Fruit fly (Drosophila melanogaster) whole organism: Measurements from ENCODE around the gene pon.

Experiments
- CG8478 ChIP-seq: fragments of >200 bp; optimal IDR thresholded peaks from 2 replicates; lab custom pipeline; 2018; ENCODE audit warnings: inconsistent platforms
- Dll ChIP-seq: fragments of >200 bp; optimal IDR thresholded peaks from 2 replicates; lab custom pipeline; 2017
- EcR ChIP-seq, 2 experiments: fragments of >200 bp; optimal IDR thresholded peaks; 2 replicates each; lab custom pipeline; 2017; ENCODE audit warnings: missing biosample characterization in 2 of 2, missing genetic modification characterization in 2 of 2, missing genetic modification reagents in 2 of 2
- pan ChIP-seq: fragments of >200 bp; optimal IDR thresholded peaks from 2 replicates; lab custom pipeline; 2017
- psq ChIP-seq: fragments of >200 bp; optimal IDR thresholded peaks from 2 replicates; lab custom pipeline; 2017
- usp ChIP-seq: fragments of >200 bp; optimal IDR thresholded peaks from 2 replicates; lab custom pipeline; 2017; ENCODE audit warnings: missing biosample characterization, missing genetic modification characterization, mixed read lengths

The pon gene

DNA sequence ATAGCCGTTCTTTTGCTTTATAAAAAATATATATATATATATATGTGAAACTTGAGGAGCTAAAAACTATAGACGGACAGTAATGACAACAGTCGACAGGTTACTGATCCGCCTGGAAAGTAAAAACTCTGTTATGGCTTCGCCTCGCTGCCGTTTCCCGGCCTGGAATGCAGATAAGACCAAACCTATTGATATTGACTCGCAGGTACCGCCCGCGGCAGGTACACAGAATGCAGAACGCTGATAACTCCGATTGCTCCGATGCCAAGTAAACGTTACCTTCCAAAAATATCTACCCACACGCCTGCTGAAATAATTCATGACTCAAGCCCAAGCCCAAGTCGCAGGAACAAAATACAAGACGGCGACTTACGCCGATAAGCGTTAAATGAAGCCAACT, 41.3 kb downstream of the pon start:
- TF ChIP-seq CG8478 (lab: Kevin White, UChicago) (no peak), psq (lab: Kevin White, UChicago) (no peak), Dll (lab: Kevin White, UChicago) (no peak), EcR (GFP tag; optimal IDR thresholded peaks at IDR 0.05; lab: Kevin White, UChicago) (no peak), usp (GFP tag; lab: Kevin White, UChicago) (no peak)

DNA sequence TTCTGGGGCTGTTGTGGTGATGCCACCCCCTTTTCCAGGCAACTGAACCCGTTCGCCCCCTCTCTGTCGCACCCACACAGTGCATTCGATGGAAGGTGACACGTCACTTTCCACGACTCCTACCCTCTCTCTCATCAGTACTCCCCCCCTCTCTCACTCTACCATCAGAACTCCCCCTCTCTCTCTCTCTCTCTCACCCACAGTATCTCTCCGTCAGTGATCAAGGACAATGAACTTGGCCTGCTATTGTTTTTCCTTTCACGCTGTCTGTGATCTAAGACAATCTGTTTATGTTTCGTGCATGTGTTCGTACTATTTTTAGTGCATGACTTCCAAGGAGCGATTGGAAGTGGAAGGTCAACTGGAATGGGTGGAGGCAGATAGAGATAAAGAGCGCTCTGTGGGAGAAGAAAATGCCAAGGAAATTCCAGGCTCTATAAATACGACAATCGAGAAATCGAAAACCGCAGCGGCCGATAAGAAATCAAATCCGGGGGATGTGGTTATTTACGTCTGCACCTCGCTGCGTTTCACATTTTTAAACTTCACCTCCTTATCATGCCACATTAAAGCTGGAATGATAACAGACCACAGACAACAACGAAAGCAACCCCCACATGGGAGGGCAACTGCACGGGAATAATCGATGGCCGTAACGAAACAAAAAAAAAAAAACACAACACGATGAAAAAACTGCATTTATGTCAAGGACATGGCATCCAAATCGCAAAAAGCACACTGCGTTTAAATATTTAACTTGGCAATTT, 42.2 kb downstream of the pon start:
- no peak for TF ChIP-seq CG8478 (lab: Kevin White, UChicago)
- peak in 1 of 2 experiments; percentile 75 for TF ChIP-seq EcR (GFP tag; optimal IDR thresholded peaks at IDR 0.05; lab: Kevin White, UChicago)

DNA sequence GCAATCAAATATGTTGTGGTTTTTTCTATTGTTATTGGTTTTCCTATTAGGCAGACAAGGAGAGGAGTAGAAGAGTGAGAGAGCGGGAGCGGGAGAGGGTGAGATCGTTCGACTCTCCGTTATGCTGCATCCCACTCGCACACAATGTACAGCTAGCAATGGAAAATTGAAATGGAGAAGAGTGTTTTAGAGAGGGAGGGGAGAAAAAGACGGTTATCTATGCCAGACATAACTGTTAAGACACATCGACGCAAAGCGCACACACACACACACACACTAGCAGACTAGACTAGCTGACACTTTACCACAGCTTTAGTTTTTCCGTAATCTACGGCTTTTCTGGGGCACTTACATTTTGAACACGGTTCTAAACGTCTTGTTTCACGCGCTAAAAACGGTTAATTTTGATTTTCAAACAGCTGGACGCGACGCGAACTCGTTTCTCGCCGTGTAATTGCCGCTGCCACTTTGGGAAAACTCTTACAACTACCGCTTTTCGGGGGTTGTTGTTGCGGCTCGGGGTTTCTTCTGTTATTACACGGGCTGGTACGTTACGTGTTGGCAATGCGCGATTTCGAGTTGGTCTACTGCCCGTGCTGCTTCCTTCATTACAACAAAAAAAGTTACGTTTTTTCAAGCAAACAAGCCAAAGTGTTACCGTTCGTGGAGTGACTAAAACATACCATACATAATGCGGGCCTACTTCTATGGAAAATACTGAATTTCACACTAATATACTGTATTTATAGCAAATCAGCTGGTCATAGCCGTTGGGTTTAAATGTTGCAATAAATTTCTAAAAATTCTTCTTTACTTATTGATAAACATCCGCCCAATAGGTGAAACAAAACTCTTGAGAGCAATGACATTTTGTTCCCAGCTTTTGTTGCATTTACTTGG, 43.0 kb downstream of the pon start, which contains the start of gene fzr:
Gene fzr (minus strand): TSS at position 625 of the 900 bp plus-strand sequence.
- TF ChIP-seq CG8478 (lab: Kevin White, UChicago) (no peak), pan (no peak), usp (GFP tag; lab: Kevin White, UChicago) (no peak), Dll (lab: Kevin White, UChicago) (no peak), EcR (GFP tag; optimal IDR thresholded peaks at IDR 0.05; lab: Kevin White, UChicago) (no peak), psq (lab: Kevin White, UChicago) (no peak)

DNA sequence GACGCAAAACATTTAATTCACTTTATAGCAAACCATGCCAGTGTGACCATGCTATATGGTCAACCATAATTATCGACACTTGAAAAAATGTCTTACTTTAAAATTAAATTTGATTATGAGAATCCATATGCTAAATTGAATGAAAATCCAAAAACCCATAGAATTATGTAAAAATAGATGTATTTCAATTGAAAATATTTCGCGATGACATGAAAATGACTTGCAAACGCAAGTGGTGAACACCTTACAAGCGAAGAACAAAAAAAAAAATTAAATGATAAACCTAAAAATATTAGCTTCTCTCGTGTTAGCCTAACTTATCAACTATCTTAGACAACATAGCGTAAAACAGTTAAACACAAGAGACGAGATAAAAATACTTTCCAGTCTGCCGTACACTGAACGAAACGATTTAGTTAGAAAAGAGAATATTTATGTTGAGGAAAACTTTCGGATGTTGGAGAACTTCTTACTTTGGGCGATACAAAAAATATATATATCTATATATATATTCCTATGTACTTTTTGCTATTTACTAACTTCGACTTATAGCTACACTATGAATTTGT, 43.8 kb downstream of the pon start:
- TF ChIP-seq usp (GFP tag; lab: Kevin White, UChicago) (no peak), psq (lab: Kevin White, UChicago) (no peak), CG8478 (lab: Kevin White, UChicago) (no peak), pan (no peak), EcR (GFP tag; optimal IDR thresholded peaks at IDR 0.05; lab: Kevin White, UChicago) (no peak), Dll (lab: Kevin White, UChicago) (no peak)

DNA sequence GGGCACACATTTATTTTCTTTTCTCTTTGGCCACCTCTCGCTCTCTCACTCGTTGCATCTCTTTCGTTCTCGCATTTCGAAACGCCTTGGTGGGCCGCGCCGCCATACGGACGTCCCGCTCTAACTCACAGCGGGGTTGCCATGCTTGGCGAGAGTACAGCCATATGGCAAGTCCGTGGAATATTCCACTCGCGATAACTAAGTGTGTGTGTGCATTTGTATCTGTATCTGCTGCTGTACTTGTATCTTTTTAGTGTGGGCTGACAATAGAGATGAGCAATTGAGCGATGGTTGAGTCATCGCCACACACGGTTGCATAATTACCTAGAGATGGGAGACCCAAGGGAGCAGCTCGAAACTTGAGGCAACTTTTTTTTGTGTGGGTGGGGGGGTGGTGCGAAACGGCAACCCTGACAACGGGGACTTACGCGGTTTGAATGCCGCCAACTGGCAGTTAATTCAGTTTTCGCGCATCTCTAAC, 48.4 kb downstream of the pon start:
- no peak for TF ChIP-seq usp (GFP tag; lab: Kevin White, UChicago)
- no peak for TF ChIP-seq psq (lab: Kevin White, UChicago)
- peak; percentile 78 for TF ChIP-seq CG8478 (lab: Kevin White, UChicago)
- peak; percentile 19 for TF ChIP-seq Dll (lab: Kevin White, UChicago)
- TF ChIP-seq EcR (GFP tag; optimal IDR thresholded peaks at IDR 0.05; lab: Kevin White, UChicago) = no peak
- no peak for TF ChIP-seq pan

DNA sequence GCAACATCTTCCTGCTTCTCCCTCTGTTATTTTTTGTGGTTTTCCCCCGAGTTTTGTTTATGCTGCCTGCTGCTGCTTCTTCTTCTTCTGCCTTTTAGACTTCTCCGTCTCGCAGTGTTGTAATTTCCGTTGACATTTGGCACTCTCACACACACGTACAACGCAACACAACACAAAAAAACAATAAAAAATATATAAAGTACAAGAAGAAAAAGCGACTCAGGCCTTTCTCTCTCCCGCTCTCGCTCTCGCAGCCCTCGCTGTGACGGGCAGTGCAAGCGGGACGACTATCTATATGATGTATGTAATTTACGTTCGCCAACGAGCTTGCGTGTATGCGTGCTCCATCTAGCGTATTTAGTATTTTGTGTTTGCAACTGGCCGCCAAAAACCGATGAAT, 50.0 kb downstream of the pon start:
- no peak for TF ChIP-seq pan
- peak; percentile 80 for TF ChIP-seq CG8478 (lab: Kevin White, UChicago)

DNA sequence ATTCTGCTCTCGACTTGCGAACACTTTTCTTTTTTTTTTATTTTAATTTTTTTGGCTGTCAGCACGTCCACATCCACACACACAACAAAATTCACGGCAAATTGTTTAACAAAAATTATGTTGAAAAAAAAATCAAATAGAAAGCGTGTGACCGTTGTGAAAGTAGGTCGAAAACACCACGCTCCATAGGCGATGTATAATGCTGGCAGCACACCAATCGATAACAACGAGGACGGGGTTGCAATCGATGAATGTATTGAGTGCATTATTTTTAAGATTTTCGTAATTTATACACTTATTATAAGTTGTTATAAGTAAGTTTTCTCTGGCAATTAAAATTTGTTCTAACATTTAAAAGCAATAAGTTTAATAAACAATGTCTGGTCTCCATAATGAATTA, 50.6 kb downstream of the pon start, which contains the start of gene Pp2C1:
Gene Pp2C1 (minus strand): TSS at position 181 of the 400 bp plus-strand sequence.
- no peak for TF ChIP-seq CG8478 (lab: Kevin White, UChicago)
- TF ChIP-seq pan = no peak
- no peak for TF ChIP-seq EcR (GFP tag; optimal IDR thresholded peaks at IDR 0.05; lab: Kevin White, UChicago)
- TF ChIP-seq Dll (lab: Kevin White, UChicago) = no peak
- TF ChIP-seq psq (lab: Kevin White, UChicago) = no peak
- no peak for TF ChIP-seq usp (GFP tag; lab: Kevin White, UChicago)

DNA sequence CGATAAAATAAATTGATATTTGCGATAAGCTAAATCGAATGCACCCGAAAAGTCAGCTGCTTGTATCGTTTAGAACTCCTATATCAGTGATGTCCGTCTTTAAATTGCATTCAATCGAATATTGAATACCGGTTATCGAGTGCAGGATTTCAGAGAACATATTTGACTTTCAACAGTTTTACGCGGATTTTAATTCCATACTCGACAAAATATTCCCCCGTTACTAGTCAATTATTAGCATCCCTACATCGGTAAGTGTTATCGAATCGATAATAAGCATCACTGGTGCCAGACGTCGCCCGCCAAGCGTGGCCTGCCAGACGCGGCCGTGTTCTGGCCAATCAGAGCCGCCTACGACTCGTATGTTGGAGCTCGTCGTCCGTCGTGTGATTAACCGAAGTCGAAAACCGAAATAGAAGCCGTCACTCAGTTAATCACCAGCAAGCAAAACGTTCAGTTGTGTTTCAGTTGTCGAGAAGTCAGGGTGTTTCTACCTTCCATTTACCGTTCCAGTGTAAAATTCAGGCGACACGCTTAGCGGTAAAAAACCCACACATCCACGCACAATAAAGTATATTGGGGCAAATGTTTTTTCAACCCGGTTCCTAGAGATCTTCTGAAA, 51.8 kb downstream of the pon start, which contains the start of gene ctp:
Gene ctp (plus strand): TSS at position 23 of the 622 bp plus-strand sequence.
- TF ChIP-seq usp (GFP tag; lab: Kevin White, UChicago) = no peak
- no peak for TF ChIP-seq Dll (lab: Kevin White, UChicago)
- TF ChIP-seq pan = no peak
- no peak for TF ChIP-seq psq (lab: Kevin White, UChicago)
- TF ChIP-seq CG8478 (lab: Kevin White, UChicago) = no peak
- no peak for TF ChIP-seq EcR (GFP tag; optimal IDR thresholded peaks at IDR 0.05; lab: Kevin White, UChicago)
